Worm (Caenorhabditis elegans): Measurements from ENCODE around the gene slc-28.2.

ce11 chrV:3459919-3460318, at the start of gene slc-28.2:
- no peak for TF ChIP-seq dpl-1 (GFP tag; optimal IDR thresholded peaks at IDR 0.05)
- no peak for TF ChIP-seq die-1 (tag; optimal IDR thresholded peaks at IDR 0.05)
- no peak for TF ChIP-seq F10E7.11 (tag; optimal IDR thresholded peaks at IDR 0.05)
- no peak for TF ChIP-seq ama-1 (optimal IDR thresholded peaks at IDR 0.05)
- TF ChIP-seq ama-1 (GFP tag; optimal IDR thresholded peaks at IDR 0.05): no peak
- TF ChIP-seq tbp1 (GFP tag; optimal IDR thresholded peaks at IDR 0.05): no peak
- TF ChIP-seq F49E8.2 (tag; optimal IDR thresholded peaks at IDR 0.05; ENCODE audit: insufficient read depth): no peak
- TF ChIP-seq pha-4 (tag; optimal IDR thresholded peaks at IDR 0.05): no peak
- TF ChIP-seq ztf-18 (tag; optimal IDR thresholded peaks at IDR 0.05): no peak
- TF ChIP-seq cebp-1 (GFP tag; IDR thresholded peaks at IDR 0.05): no peak
- TF ChIP-seq cebp-1 (tag; optimal IDR thresholded peaks at IDR 0.05): no peak
- TF ChIP-seq snpc-1.1 (tag; optimal IDR thresholded peaks at IDR 0.05; ENCODE audit: insufficient read depth): no peak
- TF ChIP-seq B0261.1 (tag; optimal IDR thresholded peaks at IDR 0.05): no peak
- TF ChIP-seq snpc-4 (GFP tag; optimal IDR thresholded peaks at IDR 0.05): no peak
- TF ChIP-seq snpc-4 (tag; optimal IDR thresholded peaks at IDR 0.05): no peak

Data from whole organism, young adult.